Worm (Caenorhabditis elegans) whole organism, L2 larva: ENCODE data around the gene cal-7.

Source experiments
- C34F6.9 ChIP-seq: fragments of 150-350 bp; optimal IDR thresholded peaks from 2 replicates; lab custom pipeline; 2014; ENCODE audit warnings: missing biosample characterization, missing genetic modification characterization
- F13H6.1 ChIP-seq: sonication (generic microtip); optimal IDR thresholded peaks from 2 replicates; lab custom pipeline; 2016; ENCODE audit warnings: missing genetic modification characterization, missing compliant biosample characterization
- R02D3.7 ChIP-seq: fragments of 150-350 bp; optimal IDR thresholded peaks from 2 replicates; lab custom pipeline; 2014; ENCODE audit warnings: missing biosample characterization, missing genetic modification characterization
- alr-1 ChIP-seq: fragments of 150-350 bp; optimal IDR thresholded peaks from 2 replicates; lab custom pipeline; 2014; ENCODE audit warnings: missing biosample characterization, missing genetic modification characterization
- aly-2 ChIP-seq: fragments of 150-350 bp; optimal IDR thresholded peaks from 2 replicates; lab custom pipeline; 2014; ENCODE audit warnings: missing biosample characterization, missing genetic modification characterization
- ama-1 ChIP-seq: fragments of 150-350 bp; optimal IDR thresholded peaks from 2 replicates; lab custom pipeline; 2018; ENCODE audit warnings: inconsistent platforms
- blmp-1 ChIP-seq: sonication (generic microtip); optimal IDR thresholded peaks from 2 replicates; lab custom pipeline; 2017; ENCODE audit warnings: missing genetic modification characterization, mild to moderate bottlenecking, missing compliant biosample characterization, antibody characterized with exemption, moderate library complexity; ENCODE audit not compliant: insufficient read depth
- ceh-16 ChIP-seq: fragments of 150-350 bp; optimal IDR thresholded peaks from 2 replicates; lab custom pipeline; 2014; ENCODE audit warnings: missing biosample characterization, missing genetic modification characterization
- dmd-4 ChIP-seq: sonication (generic microtip); optimal IDR thresholded peaks from 2 replicates; lab custom pipeline; 2017; ENCODE audit warnings: missing biosample characterization, missing genetic modification characterization
- egl-27 ChIP-seq: sonication (generic microtip); optimal IDR thresholded peaks from 3 replicates; lab custom pipeline; 2017; ENCODE audit warnings: missing biosample characterization, missing genetic modification reagents, missing genetic modification characterization
- elt-1 ChIP-seq: fragments of 150-350 bp; optimal IDR thresholded peaks from 2 replicates; lab custom pipeline; 2014; ENCODE audit warnings: missing biosample characterization, missing genetic modification characterization
- elt-3 ChIP-seq: sonication (generic microtip); optimal IDR thresholded peaks from 2 replicates; lab custom pipeline; 2017; ENCODE audit warnings: missing biosample characterization, missing genetic modification characterization
- gmeb-1 ChIP-seq: fragments of 150-350 bp; optimal IDR thresholded peaks from 2 replicates; lab custom pipeline; 2014; ENCODE audit warnings: missing biosample characterization, missing genetic modification characterization
- lin-11 ChIP-seq: fragments of 150-350 bp; sonication (generic microtip); optimal IDR thresholded peaks from 2 replicates; lab custom pipeline; 2014; ENCODE audit warnings: missing biosample characterization, missing genetic modification characterization, inconsistent platforms, mixed read lengths
- lin-13 ChIP-seq: fragments of 150-350 bp; optimal IDR thresholded peaks from 2 replicates; lab custom pipeline; 2014; ENCODE audit warnings: missing biosample characterization, missing genetic modification reagents, missing genetic modification characterization
- lin-39 ChIP-seq: fragments of 150-350 bp; optimal IDR thresholded peaks from 2 replicates; lab custom pipeline; 2014; ENCODE audit warnings: missing biosample characterization, missing genetic modification reagents, missing genetic modification characterization
- lsy-2 ChIP-seq, 2 experiments: fragments of 150-350 bp in 1 of 2; sonication (generic microtip) in 1 of 2; optimal IDR thresholded peaks; 2 replicates each; lab custom pipeline; 2014 to 2017; ENCODE audit warnings: missing biosample characterization in 2 of 2, missing genetic modification characterization in 2 of 2
- mab-5 ChIP-seq: fragments of 150-350 bp; optimal IDR thresholded peaks from 2 replicates; lab custom pipeline; 2014; ENCODE audit warnings: missing biosample characterization, missing genetic modification characterization
- nhr-10 ChIP-seq: sonication (generic microtip); optimal IDR thresholded peaks from 2 replicates; lab custom pipeline; 2017; ENCODE audit warnings: missing biosample characterization, missing genetic modification characterization
- nhr-12 ChIP-seq: fragments of 150-350 bp; optimal IDR thresholded peaks from 2 replicates; lab custom pipeline; 2014; ENCODE audit warnings: missing biosample characterization, missing genetic modification characterization
- nhr-23 ChIP-seq: fragments of 150-350 bp; optimal IDR thresholded peaks from 2 replicates; lab custom pipeline; 2014; ENCODE audit warnings: missing biosample characterization, missing genetic modification reagents, missing genetic modification characterization
- nhr-25 ChIP-seq: fragments of 150-350 bp; sonication (generic microtip); optimal IDR thresholded peaks from 3 replicates; lab custom pipeline; 2014; ENCODE audit warnings: missing biosample characterization, missing genetic modification characterization
- nhr-6 ChIP-seq: fragments of 150-350 bp; optimal IDR thresholded peaks from 2 replicates; lab custom pipeline; 2014; ENCODE audit warnings: missing biosample characterization, missing genetic modification characterization
- peb-1 ChIP-seq: fragments of 150-350 bp; optimal IDR thresholded peaks from 2 replicates; lab custom pipeline; 2014; ENCODE audit warnings: missing biosample characterization, missing genetic modification characterization
- sem-4 ChIP-seq: fragments of 150-350 bp; optimal IDR thresholded peaks from 2 replicates; lab custom pipeline; 2014; ENCODE audit warnings: missing biosample characterization, missing genetic modification reagents, missing genetic modification characterization
- sma-3 ChIP-seq: sonication (generic microtip); optimal IDR thresholded peaks from 2 replicates; lab custom pipeline; 2016; ENCODE audit warnings: missing genetic modification reagents, missing genetic modification characterization, missing compliant biosample characterization
- sma-9 ChIP-seq, 2 experiments: fragments of 150-350 bp in 1 of 2; sonication (generic microtip) in 1 of 2; optimal IDR thresholded peaks; 2 replicates each; lab custom pipeline; 2014 to 2016; ENCODE audit warnings: missing genetic modification characterization in 2 of 2, mild to moderate bottlenecking in 1 of 2, missing biosample characterization in 1 of 2, missing compliant biosample characterization in 1 of 2, missing genetic modification reagents in 1 of 2, moderate library complexity in 1 of 2
- unc-39 ChIP-seq: fragments of 150-350 bp; optimal IDR thresholded peaks from 2 replicates; lab custom pipeline; 2014; ENCODE audit warnings: missing biosample characterization, missing genetic modification characterization
- unc-55 ChIP-seq: fragments of 150-350 bp; sonication (generic microtip); optimal IDR thresholded peaks from 3 replicates; lab custom pipeline; 2014; ENCODE audit warnings: missing biosample characterization, missing genetic modification reagents, missing genetic modification characterization
- unc-62 ChIP-seq: fragments of 150-350 bp; optimal IDR thresholded peaks from 2 replicates; lab custom pipeline; 2014; ENCODE audit warnings: missing biosample characterization, missing genetic modification reagents, missing genetic modification characterization
- zag-1 ChIP-seq: fragments of 150-350 bp; optimal IDR thresholded peaks from 2 replicates; lab custom pipeline; 2014; ENCODE audit warnings: missing biosample characterization, missing genetic modification characterization
- ztf-1 ChIP-seq: fragments of 200-800 bp; sonication (Bioruptor generic); conservative IDR thresholded peaks from 2 replicates; pipeline ENCODE4 v1.3.6; 2022; ENCODE audit warnings: missing genetic modification characterization, missing compliant biosample characterization
- ztf-11 ChIP-seq: sonication (generic microtip); optimal IDR thresholded peaks from 2 replicates; lab custom pipeline; 2017; ENCODE audit warnings: missing biosample characterization, missing genetic modification characterization
- ztf-4 ChIP-seq: fragments of 150-350 bp; optimal IDR thresholded peaks from 2 replicates; lab custom pipeline; 2014; ENCODE audit warnings: missing biosample characterization, missing genetic modification characterization

The cal-7 gene

ce11 chrV:9740858-9741257, 7.0 kb downstream of the cal-7 start, which contains the start of gene sta-2 (continued):
- no peak for TF ChIP-seq lin-13 (GFP tag; lab: Kevin White, UChicago)
- no peak for TF ChIP-seq ztf-1 (GFP tag; lab: Robert Waterston, UW)
- TF ChIP-seq elt-1 (tag; lab: Kevin White, UChicago), result no peak
- no peak for TF ChIP-seq lin-11
- TF ChIP-seq gmeb-1, result peak; percentile 42
- no peak for TF ChIP-seq ztf-11 (tag; lab: Kevin White, UChicago)
- TF ChIP-seq F13H6.1 (tag; lab: Kevin White, UChicago), result no peak
- no peak for TF ChIP-seq zag-1 (tag; lab: Kevin White, UChicago)
- TF ChIP-seq elt-3 (tag; lab: Kevin White, UChicago), result no peak
- no peak for TF ChIP-seq peb-1
- peak; percentile 72 for TF ChIP-seq sma-3 (GFP tag; lab: Kevin White, UChicago)
- no peak for TF ChIP-seq egl-27 (tag; lab: Kevin White, UChicago)
- no peak for TF ChIP-seq unc-62
- TF ChIP-seq nhr-6, result peak; percentile 3
- no peak for TF ChIP-seq R02D3.7 (tag; lab: Kevin White, UChicago)
- TF ChIP-seq nhr-23 (tag; lab: Kevin White, UChicago), result no peak

DNA sequence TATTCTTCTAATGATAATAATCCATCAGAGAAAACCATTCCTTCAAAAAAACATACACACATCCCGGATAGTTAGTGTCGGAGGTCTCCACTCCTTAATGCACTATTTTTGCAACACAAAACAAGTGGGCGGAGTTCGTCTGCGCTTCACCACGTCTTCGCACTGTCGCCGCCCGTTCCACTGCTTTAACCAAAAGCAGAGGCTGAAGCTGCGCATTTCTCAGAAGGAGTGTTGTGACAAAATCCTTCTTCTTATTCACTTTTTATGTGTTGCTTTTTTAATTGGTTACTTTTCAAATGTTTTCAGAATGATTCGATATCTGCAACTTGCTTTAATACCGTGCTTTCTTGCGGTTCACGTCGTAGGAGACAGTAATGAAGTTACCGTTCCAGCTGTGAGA, 11.0 kb downstream of the cal-7 start, which contains the start of gene F58E6.13:
F58E6.13 (plus strand) TSS at position 301 of the 400 bp plus-strand sequence.
- TF ChIP-seq elt-3 (tag; lab: Kevin White, UChicago), result no peak
- no peak for TF ChIP-seq unc-39 (tag; lab: Kevin White, UChicago)
- no peak for TF ChIP-seq lin-11
- no peak for TF ChIP-seq F13H6.1 (tag; lab: Kevin White, UChicago)
- no peak for TF ChIP-seq blmp-1 (tag; lab: Kevin White, UChicago)
- no peak for TF ChIP-seq unc-62
- TF ChIP-seq lsy-2 (tag; optimal IDR thresholded peaks at IDR 0.05; lab: Kevin White, UChicago), result no peak
- TF ChIP-seq, all 48 proteins: peak for 0

DNA sequence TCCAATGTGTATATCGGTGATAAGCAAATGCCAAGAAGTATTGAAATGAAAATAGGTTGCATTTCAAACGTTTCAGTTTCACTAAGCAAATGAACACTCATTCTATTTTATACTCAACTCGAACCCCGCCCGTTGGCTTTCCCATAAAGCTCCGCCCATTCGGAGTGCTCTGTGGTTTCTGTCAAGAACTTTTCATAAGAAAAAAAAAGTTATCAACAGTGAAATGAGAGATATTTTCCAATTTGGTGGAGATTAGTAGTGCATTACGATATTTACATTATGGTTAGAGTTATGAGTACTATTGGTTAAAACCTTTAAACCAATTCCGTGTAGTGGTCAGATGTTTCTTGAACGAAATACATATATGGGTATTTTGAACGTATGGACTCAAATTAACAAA, 16.4 kb downstream of the cal-7 start, which contains the start of gene F58E6.4:
F58E6.4 (minus strand) TSS at position 101 of the 400 bp plus-strand sequence.
- TF ChIP-seq nhr-10 (tag; lab: Kevin White, UChicago) (no peak), zag-1 (tag; lab: Kevin White, UChicago) (no peak), lin-39 (tag; lab: Kevin White, UChicago) (no peak), nhr-12 (tag; lab: Kevin White, UChicago) (no peak), egl-27 (tag; lab: Kevin White, UChicago) (no peak), ama-1 (lab: Kevin White, UChicago) (no peak)

DNA sequence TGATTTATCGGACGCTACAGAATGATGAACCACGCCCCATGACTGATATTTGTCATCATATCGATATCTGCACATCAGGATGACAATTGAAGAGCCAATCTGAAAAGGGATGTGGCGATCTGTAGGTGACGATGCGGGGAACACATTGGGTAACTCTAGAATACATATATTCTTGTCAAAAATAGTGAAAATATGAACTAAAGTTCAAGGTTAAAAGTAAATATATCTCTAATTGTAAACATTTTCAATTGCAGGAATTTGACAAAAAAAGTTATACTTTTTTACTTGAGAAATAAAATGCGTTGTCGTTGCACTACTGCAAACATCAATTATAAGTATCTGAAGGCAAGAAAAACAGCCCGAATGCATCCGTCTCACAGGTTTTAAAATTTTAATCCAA, 19.0 kb downstream of the cal-7 start, which contains the start of gene F58E6.6:
F58E6.6 (minus strand) TSS at position 101 of the 400 bp plus-strand sequence.
- TF ChIP-seq aly-2 (no peak), sma-3 (GFP tag; lab: Kevin White, UChicago) (no peak), lin-13 (GFP tag; lab: Kevin White, UChicago) (no peak), sma-9 (GFP tag; optimal IDR thresholded peaks at IDR 0.05; lab: Kevin White, UChicago) (no peak), sma-9 (tag; optimal IDR thresholded peaks at IDR 0.05; lab: Kevin White, UChicago) (no peak), nhr-10 (tag; lab: Kevin White, UChicago) (no peak), C34F6.9 (tag; lab: Kevin White, UChicago) (no peak)

- TF ChIP-seq dmd-4 (tag; lab: Kevin White, UChicago) (no peak), ztf-4 (tag; lab: Kevin White, UChicago) (no peak), nhr-25 (tag; lab: Kevin White, UChicago) (no peak), lin-39 (tag; lab: Kevin White, UChicago) (no peak), nhr-6 (no peak), lin-13 (GFP tag; lab: Kevin White, UChicago) (no peak), lsy-2 (tag; optimal IDR thresholded peaks at IDR 0.05; lab: Kevin White, UChicago) (no peak)
Measured at ce11 chrV:9753554-9753953, 19.7 kb downstream of the cal-7 start.

DNA sequence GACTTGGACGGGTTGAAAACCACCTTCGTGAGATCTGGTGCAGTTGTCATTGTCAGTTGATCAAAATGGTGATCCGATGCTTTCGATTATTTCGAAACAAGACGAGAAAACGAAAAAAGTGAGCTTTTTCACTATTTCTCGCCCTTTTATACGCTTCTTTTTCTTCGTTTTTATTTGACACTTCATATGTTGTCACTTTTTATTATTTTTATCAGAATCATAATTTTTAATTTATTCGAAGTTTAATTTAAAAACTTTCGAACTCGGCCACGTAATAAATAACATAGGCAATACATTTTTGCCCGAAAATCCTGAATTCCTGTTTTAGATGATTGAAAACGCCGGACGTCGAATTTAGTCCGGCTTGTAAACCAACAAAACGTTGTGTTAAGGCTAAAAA, 20.6 kb downstream of the cal-7 start, which contains the start of gene F58E6.5:
F58E6.5 (minus strand) TSS at position 101 of the 400 bp plus-strand sequence.
- TF ChIP-seq unc-62 (no peak), lin-13 (GFP tag; lab: Kevin White, UChicago) (no peak), R02D3.7 (tag; lab: Kevin White, UChicago) (no peak), lsy-2 (tag; optimal IDR thresholded peaks at IDR 0.05; lab: Kevin White, UChicago) (no peak), aly-2 (no peak), unc-55 (GFP tag; lab: Kevin White, UChicago) (no peak), elt-3 (tag; lab: Kevin White, UChicago) (no peak), ztf-11 (tag; lab: Kevin White, UChicago) (no peak), ceh-16 (tag; lab: Kevin White, UChicago) (no peak), sem-4 (tag; lab: Kevin White, UChicago) (no peak), nhr-10 (tag; lab: Kevin White, UChicago) (no peak), peb-1 (no peak), mab-5 (tag; lab: Kevin White, UChicago) (no peak), alr-1 (tag; lab: Kevin White, UChicago) (no peak)
